Fruit fly (Drosophila melanogaster) whole organism, pupa: ENCODE data around the gene CG32219.

Source experiments
- CG10348 ChIP-seq: fragments of 200-800 bp; sonication (Bioruptor generic); IDR thresholded peaks from 2 replicates; pipeline ENCODE4 v1.3.6; 2022; ENCODE audit warnings: missing biosample characterization, missing genetic modification characterization
- CG13204 ChIP-seq: fragments of 200-800 bp; sonication (Bioruptor generic); optimal IDR thresholded peaks from 2 replicates; lab custom pipeline; 2018; ENCODE audit warnings: missing biosample characterization, mild to moderate bottlenecking, missing genetic modification characterization, moderate library complexity
- CG14655 ChIP-seq: fragments of 200-800 bp; sonication (Bioruptor generic); optimal IDR thresholded peaks from 3 replicates; lab custom pipeline; 2017; ENCODE audit warnings: mild to moderate bottlenecking, missing biosample characterization, missing genetic modification reagents, missing genetic modification characterization
- CG4496 ChIP-seq: fragments of 200-800 bp; sonication (Bioruptor generic); IDR thresholded peaks from 3 replicates; pipeline ENCODE4 v1.3.6; 2022; ENCODE audit warnings: missing biosample characterization, missing genetic modification characterization
- D1 ChIP-seq: fragments of 200-800 bp; sonication (Bioruptor generic); optimal IDR thresholded peaks from 2 replicates; lab custom pipeline; 2018; ENCODE audit warnings: missing biosample characterization, mild to moderate bottlenecking, missing genetic modification characterization, moderate library complexity
- EcR ChIP-seq: fragments of 200-800 bp; sonication (Bioruptor generic); optimal IDR thresholded peaks from 3 replicates; lab custom pipeline; 2019; ENCODE audit warnings: missing biosample characterization, missing genetic modification characterization, mild to moderate bottlenecking, moderate library complexity, missing genetic modification reagents
- fd96Ca ChIP-seq: fragments of 200-800 bp; sonication (Bioruptor generic); IDR thresholded peaks from 3 replicates; pipeline ENCODE4 v1.3.6; 2022; ENCODE audit warnings: missing biosample characterization, missing genetic modification characterization

DNA sequence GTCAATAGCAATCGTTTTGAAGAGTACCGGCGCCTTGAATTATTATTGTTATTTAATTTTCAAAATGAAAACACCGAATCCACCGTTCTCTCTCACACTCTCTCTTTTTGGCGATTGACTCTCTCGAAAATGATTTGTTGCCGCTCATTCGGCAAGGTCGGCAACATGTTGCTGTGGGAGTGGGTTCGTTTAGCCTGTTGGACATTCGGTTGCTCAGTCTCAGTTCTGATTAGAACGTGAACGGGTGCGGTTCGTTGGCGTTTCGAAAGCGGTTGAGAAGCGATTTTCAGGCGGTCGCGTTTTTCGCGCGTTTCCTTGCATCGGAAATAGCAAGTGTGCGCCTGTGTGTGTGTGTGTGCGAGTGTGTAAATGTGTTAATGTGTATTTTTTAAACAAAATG is 11.9 kb downstream of the CG32219 start, which contains the start of gene Ac76E:
- TF ChIP-seq CG10348 (GFP tag; lab: Robert Waterston, UW) (no peak), EcR (GFP tag; lab: Kevin White, UChicago) (no peak), CG4496 (GFP tag; lab: Robert Waterston, UW) (no peak; the same call in 2 of the 3 replicates), D1 (tag; lab: Kevin White, UChicago) (no peak), fd96Ca (GFP tag; lab: Robert Waterston, UW) (no peak), CG13204 (GFP tag; lab: Kevin White, UChicago) (no peak), CG14655 (no peak)
